Worm (Caenorhabditis elegans) whole organism, early embryonic: ENCODE data around the gene K12H6.6.

Experiments used
- B0310.2 ChIP-seq: sonication (generic microtip); optimal IDR thresholded peaks from 2 replicates; lab custom pipeline; 2016; ENCODE audit warnings: mild to moderate bottlenecking, missing genetic modification characterization, missing compliant biosample characterization
- ama-1 ChIP-seq: fragments of 150-350 bp; optimal IDR thresholded peaks from 2 replicates; lab custom pipeline; 2014
- ets-7 ChIP-seq: sonication (generic microtip); optimal IDR thresholded peaks from 2 replicates; lab custom pipeline; 2016; ENCODE audit warnings: missing genotype, missing genetic modification characterization, missing compliant biosample characterization
- flt-1 ChIP-seq: fragments of 200-800 bp; sonication (Bioruptor generic); IDR thresholded peaks from 2 replicates; pipeline ENCODE4 v1.3.6; 2022; ENCODE audit warnings: missing genetic modification characterization, missing compliant biosample characterization
- hmbx-1 ChIP-seq: sonication (generic microtip); optimal IDR thresholded peaks from 2 replicates; lab custom pipeline; 2016; ENCODE audit warnings: mild to moderate bottlenecking, missing genetic modification characterization, missing compliant biosample characterization
- hnd-1 ChIP-seq: sonication (generic microtip); optimal IDR thresholded peaks from 2 replicates; lab custom pipeline; 2016; ENCODE audit warnings: missing genetic modification characterization, missing compliant biosample characterization
- scrt-1 ChIP-seq: fragments of 200-800 bp; sonication (Bioruptor generic); IDR thresholded peaks from 2 replicates; pipeline ENCODE4 v1.3.6; 2022; ENCODE audit warnings: missing genetic modification characterization, missing compliant biosample characterization

- no peak for TF ChIP-seq ama-1 (lab: Kevin White, UChicago)
- TF ChIP-seq scrt-1 (GFP tag; lab: Robert Waterston, UW): no peak
- TF ChIP-seq hmbx-1 (tag; lab: Kevin White, UChicago): no peak
- TF ChIP-seq ets-7: no peak
- no peak for TF ChIP-seq hnd-1 (tag; lab: Kevin White, UChicago)
- TF ChIP-seq B0310.2 (tag; lab: Kevin White, UChicago): no peak
- TF ChIP-seq flt-1 (GFP tag; lab: Robert Waterston, UW): no peak
Observed at ce11 chrII:2829482-2829881, 1.6 kb downstream of the K12H6.6 start.
